Fruit fly (Drosophila melanogaster) whole organism, wandering third instar larva: ENCODE measurements around the gene Hexim.

Experiments
- Abd-B ChIP-seq: fragments of >200 bp; optimal IDR thresholded peaks from 2 replicates; lab custom pipeline; 2017; ENCODE audit warnings: missing biosample characterization, missing genetic modification characterization
- CG32264 ChIP-seq: fragments of 200-800 bp; sonication (Bioruptor generic); optimal IDR thresholded peaks from 2 replicates; lab custom pipeline; 2016; ENCODE audit warnings: missing biosample characterization, missing genetic modification characterization
- CG9705 ChIP-seq: fragments of 200-800 bp; sonication (Bioruptor generic); optimal IDR thresholded peaks from 2 replicates; lab custom pipeline; 2018; ENCODE audit warnings: missing biosample characterization, mild to moderate bottlenecking, missing genetic modification characterization
- CrebA ChIP-seq: fragments of 200-800 bp; sonication (Bioruptor generic); optimal IDR thresholded peaks from 2 replicates; lab custom pipeline; 2016; ENCODE audit warnings: missing biosample characterization, mild to moderate bottlenecking, missing genetic modification characterization, borderline replicate concordance
- Dfd ChIP-seq: fragments of >200 bp; optimal IDR thresholded peaks from 2 replicates; lab custom pipeline; 2017; ENCODE audit warnings: missing biosample characterization, missing genetic modification characterization
- Dif ChIP-seq: fragments of 200-275, 200-300 bp; sonication (Bioruptor generic); optimal IDR thresholded peaks from 2 replicates; lab custom pipeline; 2018; ENCODE audit warnings: missing biosample characterization, missing genetic modification characterization; ENCODE audit not compliant: partially characterized antibody
- GATAd ChIP-seq: sonication (Bioruptor generic); optimal IDR thresholded peaks from 2 replicates; lab custom pipeline; 2016; ENCODE audit warnings: missing biosample characterization, missing genetic modification characterization
- HLH106 ChIP-seq: fragments of 200-800 bp; optimal IDR thresholded peaks from 3 replicates; lab custom pipeline; 2019; ENCODE audit warnings: missing biosample characterization, mild to moderate bottlenecking, missing genetic modification characterization, moderate library complexity
- Hnf4 ChIP-seq: fragments of 200-800 bp; sonication (Bioruptor generic); optimal IDR thresholded peaks from 2 replicates; lab custom pipeline; 2016; ENCODE audit warnings: missing biosample characterization, mild to moderate bottlenecking, missing genetic modification characterization
- Hr78 ChIP-seq: fragments of >200 bp; optimal IDR thresholded peaks from 2 replicates; lab custom pipeline; 2017; ENCODE audit warnings: missing biosample characterization, missing genetic modification characterization
- Hr83 ChIP-seq: fragments of 200-300 bp; sonication (Bioruptor generic); optimal IDR thresholded peaks from 2 replicates; lab custom pipeline; 2016; ENCODE audit warnings: missing biosample characterization, mild to moderate bottlenecking, missing genetic modification characterization, moderate library complexity; ENCODE audit not compliant: poor library complexity, severe bottlenecking
- Jra ChIP-seq: sonication (Bioruptor generic); optimal IDR thresholded peaks from 2 replicates; lab custom pipeline; 2016; ENCODE audit warnings: missing biosample characterization, missing genetic modification characterization
- Mio ChIP-seq: sonication (Bioruptor generic); optimal IDR thresholded peaks from 2 replicates; lab custom pipeline; 2016; ENCODE audit warnings: missing biosample characterization, missing genetic modification characterization
- Myc ChIP-seq: fragments of >200 bp; optimal IDR thresholded peaks from 2 replicates; lab custom pipeline; 2017
- N ChIP-seq: fragments of >200 bp; optimal IDR thresholded peaks from 2 replicates; lab custom pipeline; 2018; ENCODE audit warnings: missing biosample characterization, missing external identifiers, missing genetic modification characterization
- OdsH ChIP-seq: fragments of 200-800 bp; sonication (Bioruptor generic); optimal IDR thresholded peaks from 2 replicates; lab custom pipeline; 2016; ENCODE audit warnings: missing biosample characterization, mild to moderate bottlenecking, missing genetic modification characterization
- Rel ChIP-seq, 2 experiments: fragments of 200-800 bp; sonication (Bioruptor generic) in 1 of 2; optimal IDR thresholded peaks; 2 replicates in 1 of 2; 3 replicates in 1 of 2; lab custom pipeline; 2016 to 2019; ENCODE audit warnings: mild to moderate bottlenecking in 2 of 2, missing biosample characterization in 2 of 2, missing genetic modification characterization in 2 of 2, moderate library complexity in 1 of 2
- Sp1 ChIP-seq: fragments of 200-800 bp; sonication (Bioruptor generic); optimal IDR thresholded peaks from 3 replicates; lab custom pipeline; 2019; ENCODE audit warnings: missing biosample characterization, mild to moderate bottlenecking, missing genetic modification characterization, moderate library complexity
- Vsx2 ChIP-seq: fragments of 200-300, 225-300 bp; sonication (Bioruptor generic); optimal IDR thresholded peaks from 2 replicates; lab custom pipeline; 2018; ENCODE audit warnings: missing biosample characterization, missing genetic modification characterization; ENCODE audit not compliant: partially characterized antibody
- br ChIP-seq: fragments of 200-800 bp; sonication (Bioruptor generic); optimal IDR thresholded peaks from 2 replicates; lab custom pipeline; 2016; ENCODE audit warnings: missing biosample characterization, missing genetic modification characterization
- brk ChIP-seq: fragments of 200-800 bp; sonication (Bioruptor generic); optimal IDR thresholded peaks from 2 replicates; lab custom pipeline; 2016; ENCODE audit warnings: missing biosample characterization, mild to moderate bottlenecking, missing genetic modification characterization
- dl ChIP-seq, 2 experiments: fragments of 175-275, 200-275 bp in 1 of 2; fragments of 200-275 bp in 1 of 2; sonication (Bioruptor generic); optimal IDR thresholded peaks; lab custom pipeline; 2018; ENCODE audit warnings: mild to moderate bottlenecking in 2 of 2, missing biosample characterization in 2 of 2, missing genetic modification characterization in 2 of 2, moderate library complexity in 2 of 2; ENCODE audit not compliant: partially characterized antibody in 2 of 2, insufficient read depth in 1 of 2
- dmrt93B ChIP-seq: fragments of 200-800 bp; sonication (Bioruptor generic); optimal IDR thresholded peaks from 2 replicates; lab custom pipeline; 2018; ENCODE audit warnings: missing biosample characterization, mild to moderate bottlenecking, missing genetic modification characterization
- dsf ChIP-seq: sonication (Bioruptor generic); optimal IDR thresholded peaks from 2 replicates; lab custom pipeline; 2016; ENCODE audit warnings: missing biosample characterization, missing genetic modification characterization, borderline replicate concordance
- ey ChIP-seq: fragments of 200-800 bp; sonication (Bioruptor generic); optimal IDR thresholded peaks from 2 replicates; lab custom pipeline; 2016; ENCODE audit warnings: missing biosample characterization, missing genetic modification characterization
- foxo ChIP-seq, 2 experiments: fragments of 200-800 bp; sonication (Bioruptor generic); optimal IDR thresholded peaks; 2 replicates in 1 of 2; 3 replicates in 1 of 2; lab custom pipeline; 2016 to 2017; ENCODE audit warnings: missing biosample characterization in 2 of 2, missing genetic modification characterization in 2 of 2
- fru ChIP-seq: fragments of 200-800 bp; sonication (Bioruptor generic); optimal IDR thresholded peaks from 3 replicates; lab custom pipeline; 2016; ENCODE audit warnings: missing biosample characterization, mild to moderate bottlenecking, missing genetic modification characterization
- h ChIP-seq: fragments of 200-800 bp; sonication (Bioruptor generic); optimal IDR thresholded peaks from 3 replicates; lab custom pipeline; 2016; ENCODE audit warnings: missing biosample characterization, mild to moderate bottlenecking, missing genetic modification characterization
- jim ChIP-seq: fragments of 175-275, 200-325 bp; sonication (Bioruptor generic); optimal IDR thresholded peaks from 2 replicates; lab custom pipeline; 2016; ENCODE audit warnings: missing biosample characterization, mild to moderate bottlenecking, missing genetic modification characterization
- lola ChIP-seq: fragments of >200 bp; optimal IDR thresholded peaks from 2 replicates; lab custom pipeline; 2017; ENCODE audit warnings: missing biosample characterization, missing genetic modification characterization
- pan ChIP-seq: fragments of >200 bp; optimal IDR thresholded peaks from 2 replicates; lab custom pipeline; 2017
- psq ChIP-seq: fragments of 200-800 bp; sonication (Bioruptor generic); optimal IDR thresholded peaks from 3 replicates; lab custom pipeline; 2017; ENCODE audit warnings: missing biosample characterization, mild to moderate bottlenecking, missing genetic modification characterization, moderate library complexity
- rgr ChIP-seq: fragments of 200-800 bp; sonication (Bioruptor generic); optimal IDR thresholded peaks from 3 replicates; lab custom pipeline; 2016; ENCODE audit warnings: missing biosample characterization, mild to moderate bottlenecking, missing genetic modification characterization
- sage ChIP-seq: fragments of 200-800 bp; sonication (Bioruptor generic); optimal IDR thresholded peaks from 2 replicates; lab custom pipeline; 2016; ENCODE audit warnings: missing biosample characterization, mild to moderate bottlenecking, missing genetic modification characterization
- sv ChIP-seq: fragments of 200-800 bp; sonication (Bioruptor generic); optimal IDR thresholded peaks from 3 replicates; lab custom pipeline; 2016; ENCODE audit warnings: missing biosample characterization, missing genetic modification characterization
- tai ChIP-seq: sonication (Bioruptor generic); optimal IDR thresholded peaks from 2 replicates; lab custom pipeline; 2016; ENCODE audit warnings: missing biosample characterization, missing genetic modification characterization
- usp ChIP-seq: fragments of >200 bp; optimal IDR thresholded peaks from 2 replicates; lab custom pipeline; 2017; ENCODE audit warnings: missing biosample characterization, missing genetic modification characterization
- woc ChIP-seq: sonication (Bioruptor generic); optimal IDR thresholded peaks from 2 replicates; lab custom pipeline; 2016; ENCODE audit warnings: missing biosample characterization, mild to moderate bottlenecking, missing genetic modification characterization

The Hexim gene

dm6 chr3R:14654231-14654975 lies 4.8 kb upstream of the Hexim start:
- TF ChIP-seq Dif (no peak), rgr (GFP tag; lab: Kevin White, UChicago) (no peak), Vsx2 (GFP tag; lab: Kevin White, UChicago) (no peak), dmrt93B (no peak), jim (GFP tag; lab: Kevin White, UChicago) (peak; percentile 68), psq (GFP tag; lab: Kevin White, UChicago) (peak; percentile 98), br (GFP tag; lab: Kevin White, UChicago) (peak; percentile 12)

DNA sequence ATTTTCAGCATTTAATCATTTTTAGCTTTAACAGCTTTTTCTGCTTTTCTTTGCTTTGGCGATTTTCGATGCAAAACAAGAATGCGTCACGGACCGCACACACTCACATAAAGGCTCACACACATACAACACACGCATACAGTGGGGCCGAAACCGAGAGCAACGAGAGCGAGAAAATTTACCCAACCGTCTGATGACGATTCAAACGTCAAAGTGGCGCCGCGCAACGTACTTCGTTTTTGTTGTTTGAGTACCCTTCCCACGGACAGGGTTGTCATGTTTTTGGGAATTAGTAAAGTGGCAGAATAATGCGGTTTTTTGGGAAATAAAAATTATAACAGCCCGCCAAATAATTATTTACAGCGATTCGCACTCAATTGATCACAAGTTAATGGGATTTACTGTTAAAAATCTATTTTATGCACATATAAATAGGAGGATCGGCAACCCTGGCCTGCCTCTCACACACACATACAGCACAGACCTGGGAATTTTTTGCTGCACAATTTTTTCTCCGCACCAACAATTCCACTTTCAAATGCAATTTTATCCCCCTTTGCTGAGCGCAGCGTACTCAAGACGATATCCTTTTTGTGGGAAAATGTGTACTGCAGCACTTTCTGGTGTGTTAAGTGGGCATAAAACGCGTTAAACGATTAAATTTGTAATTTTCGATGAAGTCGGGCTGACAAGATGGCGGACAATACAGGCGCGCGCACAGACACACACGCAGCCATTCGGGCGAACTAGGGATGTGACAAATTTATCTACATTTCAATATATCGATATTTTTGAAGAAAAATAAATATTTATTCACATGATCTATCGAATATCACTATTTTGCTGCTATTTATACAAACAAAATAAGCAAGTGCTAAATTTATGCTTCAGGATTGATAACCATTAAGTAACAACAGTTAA lies 4.0 kb upstream of the Hexim start:
- TF ChIP-seq h (peak; percentile 97), fru (GFP tag; lab: Kevin White, UChicago) (peak; percentile 95), tai (no peak), dsf (GFP tag; lab: Kevin White, UChicago) (peak; percentile 83), foxo (GFP tag; optimal IDR thresholded peaks at IDR 0.05; lab: Kevin White, UChicago) (peak; percentile 81 to 97), Mio (GFP tag; lab: Kevin White, UChicago) (peak; percentile 66), psq (GFP tag; lab: Kevin White, UChicago) (peak; percentile 94), CrebA (GFP tag; lab: Kevin White, UChicago) (no peak), Myc (no peak), sage (GFP tag; lab: Kevin White, UChicago) (peak; percentile 85), Hnf4 (GFP tag; lab: Kevin White, UChicago) (peak; percentile 84), pan (lab: Kevin White, UChicago) (no peak), lola (no peak), Rel (GFP tag; optimal IDR thresholded peaks at IDR 0.05; lab: Kevin White, UChicago) (peak; percentile 55), Rel (tag; optimal IDR thresholded peaks at IDR 0.05; lab: Kevin White, UChicago) (peak; percentile 94), Dif (peak; percentile 71), Sp1 (GFP tag; lab: Kevin White, UChicago) (peak; percentile 96), HLH106 (tag; lab: Kevin White, UChicago) (peak; percentile 96), dmrt93B (peak; percentile 85), N (no peak), OdsH (GFP tag; lab: Kevin White, UChicago) (peak; percentile 96), br (GFP tag; lab: Kevin White, UChicago) (peak; percentile 96), jim (GFP tag; lab: Kevin White, UChicago) (no peak), CG32264 (GFP tag; lab: Kevin White, UChicago) (peak; percentile 93), usp (GFP tag; lab: Kevin White, UChicago) (no peak), woc (GFP tag; lab: Kevin White, UChicago) (peak; percentile 95), brk (GFP tag; lab: Kevin White, UChicago) (peak; percentile 89), Dfd (GFP tag; lab: Kevin White, UChicago) (no peak), CG9705 (GFP tag; lab: Kevin White, UChicago) (peak; percentile 95), Hr78 (GFP tag; lab: Kevin White, UChicago) (no peak), GATAd (GFP tag; lab: Kevin White, UChicago) (peak; percentile 57), rgr (GFP tag; lab: Kevin White, UChicago) (peak; percentile 96), Hr83 (GFP tag; lab: Kevin White, UChicago) (peak; percentile 71), sv (GFP tag; lab: Kevin White, UChicago) (peak; percentile 92), Vsx2 (GFP tag; lab: Kevin White, UChicago) (no peak), dl (GFP tag; optimal IDR thresholded peaks at IDR 0.05; lab: Kevin White, UChicago; ENCODE audit: insufficient read depth in 1 of 2, partially characterized antibody in 2 of 2) (peak in 1 of 2 experiments; percentile 34), Jra (GFP tag; lab: Kevin White, UChicago) (peak; percentile 88), ey (GFP tag; lab: Kevin White, UChicago) (peak; percentile 96), Abd-B (no peak)
- TF ChIP-seq, all 38 proteins: peak for 26
